Fruit fly (Drosophila melanogaster) whole organism, embryonic: ENCODE results near the gene CG18171.

ENCODE experiments used
- ATbp ChIP-seq: fragments of 200-800 bp; sonication (Bioruptor generic); optimal IDR thresholded peaks from 2 replicates; lab custom pipeline; 2017; ENCODE audit warnings: missing biosample characterization, mild to moderate bottlenecking, missing genetic modification characterization, missing genetic modification reagents
- Asciz ChIP-seq: fragments of 200-800 bp; sonication (Bioruptor generic); optimal IDR thresholded peaks from 2 replicates; lab custom pipeline; 2017; ENCODE audit warnings: missing biosample characterization, mild to moderate bottlenecking, missing genetic modification characterization, missing genetic modification reagents
- BEAF-32 ChIP-seq: fragments of 200-800 bp; sonication (Bioruptor generic); optimal IDR thresholded peaks from 3 replicates; lab custom pipeline; 2017; ENCODE audit warnings: missing biosample characterization, missing genetic modification characterization, mild to moderate bottlenecking, moderate library complexity, missing genetic modification reagents
- CG10543 ChIP-seq: fragments of 200-800 bp; sonication (Bioruptor generic); optimal IDR thresholded peaks from 3 replicates; lab custom pipeline; 2017; ENCODE audit warnings: missing biosample characterization, mild to moderate bottlenecking, missing genetic modification characterization, moderate library complexity
- CG10959 ChIP-seq: fragments of 200-800 bp; sonication (Bioruptor generic); IDR thresholded peaks from 2 replicates; pipeline ENCODE4 v1.3.6; 2022; ENCODE audit warnings: missing biosample characterization, missing genetic modification characterization
- CG13775 ChIP-seq: fragments of 200-800 bp; sonication (Bioruptor generic); optimal IDR thresholded peaks from 3 replicates; lab custom pipeline; 2017; ENCODE audit warnings: missing biosample characterization, mild to moderate bottlenecking, missing genetic modification characterization
- CG14710 ChIP-seq: fragments of 200-800 bp; sonication (Bioruptor generic); optimal IDR thresholded peaks from 3 replicates; lab custom pipeline; 2019; ENCODE audit warnings: missing biosample characterization, mild to moderate bottlenecking, missing genetic modification characterization, moderate library complexity
- CG15073 ChIP-seq: fragments of 200-800 bp; sonication (Bioruptor generic); optimal IDR thresholded peaks from 2 replicates; lab custom pipeline; 2016; ENCODE audit warnings: missing biosample characterization, missing genetic modification characterization
- CG16815 ChIP-seq: fragments of 200-800 bp; sonication (Bioruptor generic); optimal IDR thresholded peaks from 3 replicates; lab custom pipeline; 2017; ENCODE audit warnings: missing biosample characterization, mild to moderate bottlenecking, missing genetic modification characterization
- CG2712 ChIP-seq: fragments of 200-800 bp; optimal IDR thresholded peaks from 3 replicates; lab custom pipeline; 2019; ENCODE audit warnings: missing biosample characterization, mild to moderate bottlenecking, missing genetic modification characterization, moderate library complexity
- CG2889 ChIP-seq: fragments of 200-800 bp; sonication (Bioruptor generic); IDR thresholded peaks from 3 replicates; pipeline ENCODE4 v1.3.6; 2022; ENCODE audit warnings: missing biosample characterization, missing genetic modification characterization
- CG31224 ChIP-seq: fragments of 200-800 bp; sonication (Bioruptor generic); IDR thresholded peaks from 2 replicates; pipeline ENCODE4 v1.3.6; 2022; ENCODE audit warnings: missing biosample characterization, missing genetic modification characterization
- CG33213 ChIP-seq: fragments of 200-800 bp; sonication (Bioruptor generic); optimal IDR thresholded peaks from 3 replicates; lab custom pipeline; 2016; ENCODE audit warnings: missing biosample characterization, missing genetic modification characterization
- CG3847 ChIP-seq: fragments of 200-800 bp; sonication (Bioruptor generic); IDR thresholded peaks from 2 replicates; pipeline ENCODE4 v1.3.6; 2022; ENCODE audit warnings: missing biosample characterization, missing genetic modification characterization
- CG4617 ChIP-seq: fragments of 200-800 bp; sonication (Bioruptor generic); optimal IDR thresholded peaks from 3 replicates; lab custom pipeline; 2016; ENCODE audit warnings: missing biosample characterization, missing genetic modification characterization, borderline replicate concordance
- CG5245 ChIP-seq: fragments of 200-800 bp; sonication (Bioruptor generic); optimal IDR thresholded peaks from 3 replicates; lab custom pipeline; 2016; ENCODE audit warnings: missing biosample characterization, missing genetic modification characterization
- CG5953 ChIP-seq: fragments of 200-800 bp; sonication (Bioruptor generic); IDR thresholded peaks from 2 replicates; pipeline ENCODE4 v1.3.6; 2022; ENCODE audit warnings: missing biosample characterization, missing genetic modification characterization
- CG6683 ChIP-seq: fragments of 200-800 bp; sonication (Bioruptor generic); optimal IDR thresholded peaks from 2 replicates; lab custom pipeline; 2017; ENCODE audit warnings: missing biosample characterization, mild to moderate bottlenecking, missing genetic modification characterization, missing genetic modification reagents
- CG6791 ChIP-seq: fragments of 200-800 bp; sonication (Bioruptor generic); IDR thresholded peaks from 3 replicates; pipeline ENCODE4 v1.3.6; 2022; ENCODE audit warnings: missing biosample characterization, missing genetic modification characterization; ENCODE audit not compliant: partially characterized antibody
- CG7963 ChIP-seq: fragments of 200-800 bp; sonication (Bioruptor generic); IDR thresholded peaks from 3 replicates; pipeline ENCODE4 v1.3.6; 2022; ENCODE audit warnings: missing biosample characterization, missing genetic modification characterization; ENCODE audit not compliant: partially characterized antibody
- CG8388 ChIP-seq: fragments of 200-800 bp; sonication (Bioruptor generic); optimal IDR thresholded peaks from 2 replicates; lab custom pipeline; 2019; ENCODE audit warnings: missing biosample characterization, mild to moderate bottlenecking, missing genetic modification characterization, moderate library complexity
- CG9609 ChIP-seq: fragments of 200-800 bp; sonication (Bioruptor generic); optimal IDR thresholded peaks from 3 replicates; lab custom pipeline; 2016; ENCODE audit warnings: missing biosample characterization, missing genetic modification characterization
- CHES-1-like ChIP-seq: fragments of 200-800 bp; sonication (Bioruptor generic); optimal IDR thresholded peaks from 2 replicates; lab custom pipeline; 2016; ENCODE audit warnings: missing biosample characterization, missing genetic modification characterization
- Deaf1 ChIP-seq: fragments of 200-800 bp; optimal IDR thresholded peaks from 3 replicates; lab custom pipeline; 2019; ENCODE audit warnings: missing biosample characterization, mild to moderate bottlenecking, missing genetic modification characterization, moderate library complexity
- Dp ChIP-seq: fragments of 200-800 bp; sonication (Bioruptor generic); optimal IDR thresholded peaks from 2 replicates; lab custom pipeline; 2018; ENCODE audit warnings: missing biosample characterization, mild to moderate bottlenecking, missing genetic modification characterization, moderate library complexity
- E2f1 ChIP-seq: fragments of 200-800 bp; sonication (Bioruptor generic); IDR thresholded peaks from 2 replicates; pipeline ENCODE4 v1.3.6; 2022; ENCODE audit warnings: missing biosample characterization, missing genetic modification characterization
- HLH4C ChIP-seq: fragments of 200-800 bp; sonication (Bioruptor generic); IDR thresholded peaks from 3 replicates; pipeline ENCODE4 v1.3.6; 2022; ENCODE audit warnings: missing biosample characterization, missing genetic modification characterization; ENCODE audit not compliant: partially characterized antibody
- MBD-R2 ChIP-seq: fragments of 200-800 bp; sonication (Bioruptor generic); IDR thresholded peaks from 2 replicates; pipeline ENCODE4 v1.3.6; 2022; ENCODE audit warnings: missing biosample characterization, missing genetic modification characterization
- Med ChIP-seq: fragments of 200-800 bp; sonication (Bioruptor generic); peaks from one replicate; lab custom pipeline; 2016; ENCODE audit warnings: missing biosample characterization, missing genetic modification characterization, mild to moderate bottlenecking, inconsistent platforms, moderate library complexity
- Mes4 ChIP-seq: fragments of 200-800 bp; sonication (Bioruptor generic); optimal IDR thresholded peaks from 2 replicates; lab custom pipeline; 2016; ENCODE audit warnings: missing biosample characterization, missing genetic modification characterization
- Sin3A ChIP-seq: fragments of >200 bp; optimal IDR thresholded peaks from 2 replicates; lab custom pipeline; 2018
- Sox100B ChIP-seq: fragments of 200-800 bp; sonication (Bioruptor generic); optimal IDR thresholded peaks from 3 replicates; lab custom pipeline; 2018; ENCODE audit warnings: missing biosample characterization, mild to moderate bottlenecking, missing genetic modification characterization
- Sry-δ ChIP-seq: fragments of 200-800 bp; sonication (Bioruptor generic); optimal IDR thresholded peaks from 2 replicates; lab custom pipeline; 2016; ENCODE audit warnings: missing biosample characterization, missing genetic modification characterization
- bsh ChIP-seq, 2 experiments: fragments of 200-800 bp; sonication (Bioruptor generic); optimal IDR thresholded peaks; 2 replicates each; lab custom pipeline; 2017 to 2018; ENCODE audit warnings: mild to moderate bottlenecking in 2 of 2, missing biosample characterization in 2 of 2, missing genetic modification characterization in 2 of 2, moderate library complexity in 1 of 2
- dan ChIP-seq: fragments of 200-800 bp; sonication (Bioruptor generic); IDR thresholded peaks from 2 replicates; pipeline ENCODE4 v1.3.6; 2022; ENCODE audit warnings: missing biosample characterization, missing genetic modification characterization
- ewg ChIP-seq: fragments of 200-800 bp; sonication (Bioruptor generic); optimal IDR thresholded peaks from 3 replicates; lab custom pipeline; 2017; ENCODE audit warnings: mild to moderate bottlenecking, missing biosample characterization, missing genetic modification reagents, missing genetic modification characterization
- grn ChIP-seq: fragments of 200-800 bp; sonication (Bioruptor generic); optimal IDR thresholded peaks from 3 replicates; lab custom pipeline; 2017; ENCODE audit warnings: missing biosample characterization, missing genetic modification characterization
- ind ChIP-seq: fragments of 200-800 bp; sonication (Bioruptor generic); optimal IDR thresholded peaks from 3 replicates; lab custom pipeline; 2016; ENCODE audit warnings: missing biosample characterization, missing genetic modification characterization
- inv ChIP-seq: fragments of 200-800 bp; sonication (Bioruptor generic); IDR thresholded peaks from 2 replicates; pipeline ENCODE4 v1.3.6; 2022; ENCODE audit warnings: missing biosample characterization, missing genetic modification characterization; ENCODE audit not compliant: partially characterized antibody
- lilli ChIP-seq: fragments of 200-800 bp; sonication (Bioruptor generic); optimal IDR thresholded peaks from 3 replicates; lab custom pipeline; 2016; ENCODE audit warnings: missing biosample characterization, missing genetic modification characterization
- maf-S ChIP-seq: fragments of 200-800 bp; sonication (Bioruptor generic); optimal IDR thresholded peaks from 2 replicates; lab custom pipeline; 2016; ENCODE audit warnings: missing biosample characterization, missing genetic modification characterization
- nau ChIP-seq: fragments of 200-800 bp; sonication (Bioruptor generic); optimal IDR thresholded peaks from 3 replicates; lab custom pipeline; 2017; ENCODE audit warnings: missing biosample characterization, mild to moderate bottlenecking, missing genetic modification characterization, missing genetic modification reagents
- pan ChIP-seq, 4 experiments: fragments of >200 bp in 3 of 4; fragments of 200-800 bp in 1 of 4; sonication (Bioruptor generic) in 1 of 4; optimal IDR thresholded peaks in 3 of 4; IDR thresholded peaks in 1 of 4; 2 replicates each; pipeline versions ENCODE4 v1.3.6 to Lab custom; 2017 to 2022; ENCODE audit warnings: missing biosample characterization in 2 of 4, missing genetic modification characterization in 2 of 4, mixed read lengths in 1 of 4
- repo ChIP-seq: fragments of 200-800 bp; sonication (Bioruptor generic); optimal IDR thresholded peaks from 2 replicates; lab custom pipeline; 2016; ENCODE audit warnings: missing biosample characterization, missing genetic modification characterization
- ro ChIP-seq: fragments of 200-800 bp; sonication (Bioruptor generic); IDR thresholded peaks from 2 replicates; pipeline ENCODE4 v1.3.6; 2022; ENCODE audit warnings: missing biosample characterization, missing genetic modification characterization
- schlank ChIP-seq: fragments of 200-800 bp; sonication (Bioruptor generic); optimal IDR thresholded peaks from 2 replicates; lab custom pipeline; 2018; ENCODE audit warnings: missing biosample characterization, mild to moderate bottlenecking, missing genetic modification characterization
- stwl ChIP-seq: fragments of 200-800 bp; sonication (Bioruptor generic); optimal IDR thresholded peaks from 3 replicates; lab custom pipeline; 2018; ENCODE audit warnings: missing biosample characterization, mild to moderate bottlenecking, missing genetic modification characterization, moderate library complexity
- zf30C ChIP-seq: fragments of 200-800 bp; sonication (Bioruptor generic); optimal IDR thresholded peaks from 3 replicates; lab custom pipeline; 2018; ENCODE audit warnings: missing biosample characterization, mild to moderate bottlenecking, missing genetic modification characterization

The CG18171 gene

DNA sequence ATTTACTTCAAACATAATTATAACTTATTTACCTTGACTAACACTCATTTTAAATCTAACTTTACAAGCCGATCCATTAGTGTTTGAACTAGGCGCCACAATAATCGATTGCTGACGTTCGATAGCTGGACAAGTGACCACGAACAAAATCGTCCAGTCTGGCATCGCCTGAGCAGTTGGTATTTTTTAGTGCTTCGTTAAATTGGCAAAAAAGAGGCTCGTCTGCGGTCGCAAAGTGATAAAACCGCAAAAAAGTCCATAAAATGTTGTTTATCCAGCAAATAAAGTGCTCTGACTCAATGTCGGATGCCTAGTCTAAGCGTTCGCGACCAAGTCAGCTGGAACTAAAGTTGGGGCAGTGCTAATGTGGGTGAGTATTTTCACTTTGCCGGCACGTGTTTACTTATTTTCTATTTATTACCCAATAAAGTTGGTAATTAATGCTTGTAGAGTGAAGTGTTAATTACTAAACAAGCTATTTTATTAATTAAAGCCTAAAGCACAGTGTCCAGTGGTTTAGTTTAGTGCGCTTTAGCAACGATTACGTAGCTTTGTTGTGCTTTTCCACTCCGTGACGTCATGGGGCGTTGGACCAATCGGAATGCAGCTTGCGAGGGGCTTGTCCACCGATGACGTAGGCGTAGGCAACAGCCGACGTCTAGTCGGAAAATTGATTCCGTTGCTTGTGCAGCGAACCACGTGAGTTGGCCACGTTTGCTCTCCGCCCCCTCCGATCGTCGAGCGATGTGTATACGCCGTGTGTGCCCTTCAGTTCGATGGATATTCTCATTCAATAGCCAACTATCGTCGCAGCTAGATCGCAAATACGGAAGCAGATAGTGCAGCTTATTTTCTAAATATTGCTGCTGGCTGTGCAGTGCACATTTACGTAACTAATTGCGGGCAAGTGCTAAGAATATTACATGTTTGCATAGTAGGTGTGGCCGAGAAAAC is 15.7 kb upstream of the CG18171 start, which contains the start of gene Gk2 (continued):
- TF ChIP-seq pan (optimal IDR thresholded peaks at IDR 0.05; lab: Kevin White, UChicago) (no peak), pan (GFP tag; optimal IDR thresholded peaks at IDR 0.05 in 1 of 2, IDR thresholded peaks at IDR 0.05 in 1 of 2) (no peak), CG4617 (GFP tag; lab: Kevin White, UChicago) (peak; percentile 21), Sry-δ (GFP tag; lab: Kevin White, UChicago) (peak; percentile 61), CG7963 (GFP tag; lab: Robert Waterston, UW) (no peak), Deaf1 (tag; lab: Kevin White, UChicago) (peak; percentile 47), bsh (GFP tag; optimal IDR thresholded peaks at IDR 0.05; lab: Kevin White, UChicago) (no peak), repo (no peak), schlank (tag; lab: Kevin White, UChicago) (no peak), nau (GFP tag; lab: Kevin White, UChicago) (no peak), inv (GFP tag; lab: Robert Waterston, UW) (peak; percentile 27; the same call in 1 of the 2 replicates), grn (GFP tag; lab: Kevin White, UChicago) (no peak), maf-S (no peak), CG16815 (GFP tag; lab: Kevin White, UChicago) (no peak), Dp (GFP tag; lab: Kevin White, UChicago) (peak; percentile 98), CG33213 (GFP tag; lab: Kevin White, UChicago) (peak; percentile 28), Mes4 (GFP tag; lab: Kevin White, UChicago) (no peak), Asciz (GFP tag; lab: Kevin White, UChicago) (no peak), CG10543 (no peak), ind (no peak), CG5245 (no peak), BEAF-32 (peak; percentile 70), CG5953 (GFP tag; lab: Robert Waterston, UW) (no peak), MBD-R2 (GFP tag; lab: Robert Waterston, UW) (peak; percentile 38), CG15073 (GFP tag; lab: Kevin White, UChicago) (no peak), Sin3A (lab: Kevin White, UChicago) (peak; percentile 63), stwl (tag; lab: Kevin White, UChicago) (peak; percentile 48), CG6791 (GFP tag; lab: Robert Waterston, UW) (peak; percentile 48; the same call in 1 of the 3 replicates), E2f1 (GFP tag; lab: Robert Waterston, UW) (no peak), CG13775 (no peak), ro (no peak), CG2889 (GFP tag; lab: Robert Waterston, UW) (no peak), CG14710 (tag; lab: Kevin White, UChicago) (peak; percentile 48), CG9609 (GFP tag; lab: Kevin White, UChicago) (no peak), CG31224 (GFP tag; lab: Robert Waterston, UW) (no peak), CG10959 (GFP tag; lab: Robert Waterston, UW) (no peak), lilli (GFP tag; lab: Kevin White, UChicago) (no peak), CG8388 (no peak), dan (GFP tag; lab: Robert Waterston, UW) (no peak), ewg (GFP tag; lab: Kevin White, UChicago) (no peak), zf30C (GFP tag; lab: Kevin White, UChicago) (no peak), Med (GFP tag; lab: Kevin White, UChicago) (peak; percentile 88), CHES-1-like (GFP tag; lab: Kevin White, UChicago) (no peak), HLH4C (GFP tag; lab: Robert Waterston, UW) (peak; percentile 66), CG3847 (GFP tag; lab: Robert Waterston, UW) (peak; percentile 40), ATbp (GFP tag; lab: Kevin White, UChicago) (no peak), Sox100B (GFP tag; lab: Kevin White, UChicago) (no peak), CG2712 (tag; lab: Kevin White, UChicago) (peak; percentile 2), CG6683 (GFP tag; lab: Kevin White, UChicago) (no peak)
